Fruit fly (Drosophila melanogaster) whole organism, pupa: ENCODE results near the gene KP78b.

ENCODE experiments used
- CG10348 ChIP-seq: fragments of 200-800 bp; sonication (Bioruptor generic); IDR thresholded peaks from 2 replicates; pipeline ENCODE4 v1.3.6; 2022; ENCODE audit warnings: missing biosample characterization, missing genetic modification characterization
- CG15710 ChIP-seq: fragments of 200-800 bp; sonication (Bioruptor generic); optimal IDR thresholded peaks from 2 replicates; lab custom pipeline; 2018; ENCODE audit warnings: missing biosample characterization, mild to moderate bottlenecking, missing genetic modification characterization, moderate library complexity
- CG17806 ChIP-seq: fragments of 200-800 bp; sonication (Bioruptor generic); optimal IDR thresholded peaks from 2 replicates; lab custom pipeline; 2018; ENCODE audit warnings: missing biosample characterization, mild to moderate bottlenecking, missing genetic modification characterization, moderate library complexity
- CG32121 ChIP-seq: fragments of 200-800 bp; sonication (Bioruptor generic); IDR thresholded peaks from 2 replicates; pipeline ENCODE4 v1.3.6; 2022; ENCODE audit warnings: missing biosample characterization, missing genetic modification characterization
- CG4496 ChIP-seq: fragments of 200-800 bp; sonication (Bioruptor generic); IDR thresholded peaks from 3 replicates; pipeline ENCODE4 v1.3.6; 2022; ENCODE audit warnings: missing biosample characterization, missing genetic modification characterization
- CG9948 ChIP-seq: fragments of 200-800 bp; sonication (Bioruptor generic); optimal IDR thresholded peaks from 2 replicates; lab custom pipeline; 2018; ENCODE audit warnings: missing biosample characterization, mild to moderate bottlenecking, missing genetic modification characterization, moderate library complexity
- EcR ChIP-seq: fragments of 200-800 bp; sonication (Bioruptor generic); optimal IDR thresholded peaks from 3 replicates; lab custom pipeline; 2019; ENCODE audit warnings: missing biosample characterization, missing genetic modification characterization, mild to moderate bottlenecking, moderate library complexity, missing genetic modification reagents
- Ets98B ChIP-seq: fragments of 200-800 bp; sonication (Bioruptor generic); IDR thresholded peaks from 2 replicates; pipeline ENCODE4 v1.3.6; 2022; ENCODE audit warnings: missing biosample characterization, missing genetic modification characterization
- Pif1B ChIP-seq: fragments of 200-800 bp; sonication (Bioruptor generic); optimal IDR thresholded peaks from 3 replicates; lab custom pipeline; 2016; ENCODE audit warnings: missing biosample characterization, missing genetic modification characterization
- gl ChIP-seq: fragments of 200-800 bp; sonication (Bioruptor generic); optimal IDR thresholded peaks from 2 replicates; lab custom pipeline; 2018; ENCODE audit warnings: missing biosample characterization, mild to moderate bottlenecking, missing genetic modification characterization

DNA sequence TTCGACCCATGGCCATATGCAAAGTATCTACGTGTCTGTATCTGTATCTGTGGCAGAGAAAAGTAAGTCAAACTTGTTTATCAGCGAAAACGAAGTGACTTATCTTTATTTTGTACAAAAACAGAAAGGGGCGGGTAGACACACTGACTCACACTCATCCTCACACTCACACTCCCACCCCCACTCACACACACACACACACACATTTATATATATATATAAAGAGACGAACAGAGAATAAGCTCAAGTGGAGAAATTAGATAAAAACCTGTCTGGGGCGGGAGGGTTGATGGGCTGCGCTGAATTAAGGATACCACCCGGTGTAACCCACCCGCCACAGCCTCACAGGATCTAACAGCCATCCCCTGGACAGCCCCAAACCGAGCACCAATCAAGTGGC is 17.9 kb upstream of the KP78b start:
- TF ChIP-seq CG10348 (GFP tag; lab: Robert Waterston, UW) = no peak
- TF ChIP-seq Ets98B (GFP tag; lab: Robert Waterston, UW) = no peak
- no peak for TF ChIP-seq CG4496 (GFP tag; lab: Robert Waterston, UW)
- TF ChIP-seq CG9948 (tag; lab: Kevin White, UChicago) = no peak
- no peak for TF ChIP-seq EcR
- TF ChIP-seq gl (tag; lab: Kevin White, UChicago) = no peak
- TF ChIP-seq CG15710 (tag; lab: Kevin White, UChicago) = no peak
- no peak for TF ChIP-seq CG17806 (tag; lab: Kevin White, UChicago)
- TF ChIP-seq Pif1B (GFP tag; lab: Kevin White, UChicago) = no peak
- TF ChIP-seq CG32121 (GFP tag; lab: Robert Waterston, UW) = no peak
